Fruit fly (Drosophila melanogaster) whole organism, prepupa: ENCODE data around the gene obst-H.
A peak's percentile ranks its signal among the peaks of the same experiment; 100 is the strongest.

Experiments used
- Blimp-1 ChIP-seq: fragments of 200-800 bp; sonication (Bioruptor generic); optimal IDR thresholded peaks from 3 replicates; lab custom pipeline; 2017; ENCODE audit warnings: missing biosample characterization, missing genetic modification characterization, mild to moderate bottlenecking, moderate library complexity, missing genetic modification reagents
- CG10669 ChIP-seq: fragments of 200-800 bp; sonication (Bioruptor generic); optimal IDR thresholded peaks from 3 replicates; lab custom pipeline; 2018; ENCODE audit warnings: missing biosample characterization, mild to moderate bottlenecking, missing genetic modification characterization, moderate library complexity
- CG11294 ChIP-seq: fragments of 200-800 bp; sonication (Bioruptor generic); IDR thresholded peaks from 2 replicates; pipeline ENCODE4 v1.3.6; 2022; ENCODE audit warnings: missing biosample characterization, missing genetic modification characterization
- CG11762 ChIP-seq: fragments of 200-800 bp; sonication (Bioruptor generic); optimal IDR thresholded peaks from 3 replicates; lab custom pipeline; 2016; ENCODE audit warnings: missing biosample characterization, missing genetic modification characterization; ENCODE audit not compliant: insufficient read depth
- CG11902 ChIP-seq: fragments of 200-800 bp; sonication (Bioruptor generic); optimal IDR thresholded peaks from 3 replicates; lab custom pipeline; 2016; ENCODE audit warnings: missing biosample characterization, missing genetic modification characterization
- CG15336 ChIP-seq: fragments of 200-800 bp; sonication (Bioruptor generic); IDR thresholded peaks from 2 replicates; pipeline ENCODE4 v1.3.6; 2022; ENCODE audit warnings: missing biosample characterization, missing genetic modification characterization
- CG1621 ChIP-seq: fragments of 200-800 bp; sonication (Bioruptor generic); optimal IDR thresholded peaks from 3 replicates; lab custom pipeline; 2018; ENCODE audit warnings: missing biosample characterization, mild to moderate bottlenecking, missing genetic modification characterization
- CG3032 ChIP-seq: fragments of 200-800 bp; optimal IDR thresholded peaks from 2 replicates; lab custom pipeline; 2019; ENCODE audit warnings: missing biosample characterization, mild to moderate bottlenecking, missing genetic modification characterization, moderate library complexity
- CG32006 ChIP-seq: fragments of 200-800 bp; sonication (Bioruptor generic); optimal IDR thresholded peaks from 3 replicates; lab custom pipeline; 2017; ENCODE audit warnings: missing biosample characterization, mild to moderate bottlenecking, missing genetic modification characterization
- CG3919 ChIP-seq: fragments of 200-800 bp; sonication (Bioruptor generic); optimal IDR thresholded peaks from 3 replicates; lab custom pipeline; 2016; ENCODE audit warnings: missing biosample characterization, missing genetic modification characterization
- CG6163 ChIP-seq: fragments of 200-800 bp; sonication (Bioruptor generic); IDR thresholded peaks from 3 replicates; pipeline ENCODE4 v1.3.6; 2022; ENCODE audit warnings: missing biosample characterization, missing genetic modification characterization
- CG6792 ChIP-seq: fragments of 200-800 bp; sonication (Bioruptor generic); optimal IDR thresholded peaks from 3 replicates; lab custom pipeline; 2016; ENCODE audit warnings: missing biosample characterization, missing genetic modification characterization
- CG6808 ChIP-seq: fragments of 200-800 bp; sonication (Bioruptor generic); optimal IDR thresholded peaks from 3 replicates; lab custom pipeline; 2017; ENCODE audit warnings: missing biosample characterization, missing genetic modification characterization, mild to moderate bottlenecking, moderate library complexity, missing genetic modification reagents
- CG6854 ChIP-seq: fragments of 200-800 bp; sonication (Bioruptor generic); optimal IDR thresholded peaks from 2 replicates; lab custom pipeline; 2017; ENCODE audit warnings: missing biosample characterization, mild to moderate bottlenecking, missing genetic modification characterization
- CG8119 ChIP-seq: fragments of 200-800 bp; sonication (Bioruptor generic); IDR thresholded peaks from 3 replicates; pipeline ENCODE4 v1.3.6; 2022; ENCODE audit warnings: missing biosample characterization, missing genetic modification characterization
- CG9139 ChIP-seq: fragments of 200-800 bp; sonication (Bioruptor generic); optimal IDR thresholded peaks from 3 replicates; lab custom pipeline; 2017; ENCODE audit warnings: missing biosample characterization, mild to moderate bottlenecking, missing genetic modification characterization
- Eip93F ChIP-seq: fragments of 200-800 bp; sonication (Bioruptor generic); optimal IDR thresholded peaks from 2 replicates; lab custom pipeline; 2016; ENCODE audit warnings: missing biosample characterization, mild to moderate bottlenecking, missing genetic modification characterization
- Ets21C ChIP-seq: fragments of 200-800 bp; sonication (Bioruptor generic); optimal IDR thresholded peaks from 3 replicates; lab custom pipeline; 2016; ENCODE audit warnings: missing biosample characterization, missing genetic modification characterization
- Hr38 ChIP-seq: sonication (Bioruptor generic); optimal IDR thresholded peaks from 2 replicates; lab custom pipeline; 2016; ENCODE audit warnings: missing biosample characterization, missing genetic modification characterization
- OdsH ChIP-seq: fragments of 200-800 bp; sonication (Bioruptor generic); optimal IDR thresholded peaks from 3 replicates; lab custom pipeline; 2016; ENCODE audit warnings: missing biosample characterization, missing genetic modification characterization
- Sox102F ChIP-seq: fragments of 200-800 bp; sonication (Bioruptor generic); optimal IDR thresholded peaks from 2 replicates; lab custom pipeline; 2016; ENCODE audit warnings: missing biosample characterization, mild to moderate bottlenecking, missing genetic modification characterization
- dac ChIP-seq: fragments of 200-800 bp; sonication (Bioruptor generic); optimal IDR thresholded peaks from 2 replicates; lab custom pipeline; 2017; ENCODE audit warnings: missing biosample characterization, mild to moderate bottlenecking, missing genetic modification characterization
- eg ChIP-seq: fragments of 200-800 bp; sonication (Bioruptor generic); IDR thresholded peaks from 3 replicates; pipeline ENCODE4 v1.3.6; 2022; ENCODE audit warnings: missing biosample characterization, missing genetic modification characterization
- esn ChIP-seq: fragments of 200-800 bp; sonication (Bioruptor generic); optimal IDR thresholded peaks from 2 replicates; lab custom pipeline; 2016; ENCODE audit warnings: missing biosample characterization, mild to moderate bottlenecking, missing genetic modification characterization, moderate library complexity
- fd59A ChIP-seq: fragments of 200-800 bp; sonication (Bioruptor generic); optimal IDR thresholded peaks from 2 replicates; lab custom pipeline; 2017; ENCODE audit warnings: missing biosample characterization, mild to moderate bottlenecking, missing genetic modification characterization, missing genetic modification reagents
- fkh ChIP-seq: fragments of 200-800 bp; sonication (Bioruptor generic); optimal IDR thresholded peaks from 3 replicates; lab custom pipeline; 2017; ENCODE audit warnings: missing biosample characterization, mild to moderate bottlenecking, missing genetic modification characterization, moderate library complexity
- lz ChIP-seq: fragments of 200-800 bp; sonication (Bioruptor generic); optimal IDR thresholded peaks from 3 replicates; lab custom pipeline; 2016; ENCODE audit warnings: missing biosample characterization, missing genetic modification characterization
- salr ChIP-seq, 2 experiments: fragments of 200-800 bp; sonication (Bioruptor generic); optimal IDR thresholded peaks; 3 replicates each; lab custom pipeline; 2016 to 2018; ENCODE audit warnings: missing biosample characterization in 2 of 2, missing genetic modification characterization in 2 of 2, mild to moderate bottlenecking in 1 of 2
- ss ChIP-seq, 2 experiments: fragments of 200-800 bp; sonication (Bioruptor generic); optimal IDR thresholded peaks; 2 replicates in 1 of 2; 3 replicates in 1 of 2; lab custom pipeline; 2017 to 2018; ENCODE audit warnings: mild to moderate bottlenecking in 2 of 2, missing biosample characterization in 2 of 2, missing genetic modification characterization in 2 of 2, moderate library complexity in 1 of 2
- vri ChIP-seq: fragments of 200-800 bp; sonication (Bioruptor generic); optimal IDR thresholded peaks from 3 replicates; lab custom pipeline; 2016; ENCODE audit warnings: missing biosample characterization, mild to moderate bottlenecking, missing genetic modification characterization

obst-H gene

DNA sequence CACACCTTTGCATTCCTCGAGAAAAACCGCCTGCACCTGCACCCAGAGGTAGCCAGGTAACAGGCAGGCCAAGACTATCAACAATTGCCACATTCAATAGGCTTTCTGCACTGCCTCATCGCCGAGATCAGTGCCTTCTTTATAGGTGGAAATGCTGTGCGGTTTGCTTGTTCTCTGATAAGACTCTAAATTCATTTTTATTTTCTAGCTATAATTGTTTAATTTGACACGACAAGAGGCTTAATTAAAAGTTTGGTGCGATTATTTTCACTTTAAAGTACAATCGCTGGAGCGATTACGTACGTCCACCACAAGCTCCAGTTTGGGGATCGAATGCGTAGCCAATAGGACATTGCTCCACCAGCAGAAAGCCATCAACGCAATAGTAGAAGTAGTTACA is 1.6 kb downstream of the obst-H start, which contains the start of gene CG42729:
TSS of gene CG42729 (minus strand) at position 101 of the 400 bp plus-strand sequence.
- TF ChIP-seq fd59A (GFP tag; lab: Kevin White, UChicago) (no peak), esn (GFP tag; lab: Kevin White, UChicago) (no peak), CG1621 (tag; lab: Kevin White, UChicago) (no peak), Ets21C (no peak), CG6792 (GFP tag; lab: Kevin White, UChicago) (no peak)
- TF ChIP-seq, all 60 proteins: peak for 0

DNA sequence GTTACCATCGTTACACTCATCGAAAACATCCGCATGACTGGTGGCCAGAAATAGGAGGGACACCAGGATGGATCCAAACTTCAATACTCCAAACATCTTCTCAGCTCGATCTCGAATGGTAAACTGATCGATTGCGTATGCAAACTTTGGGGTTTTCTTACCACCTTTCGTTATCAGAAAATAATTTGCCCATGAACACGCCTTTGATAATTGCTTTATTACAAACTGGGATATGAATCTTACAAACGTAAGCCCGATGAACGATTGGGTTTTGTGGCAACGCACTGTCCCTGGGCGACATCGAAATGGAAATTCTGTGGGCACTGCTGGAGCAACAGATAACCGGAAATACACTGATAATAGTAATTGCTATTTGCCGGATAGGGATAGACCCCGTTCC is 2.3 kb downstream of the obst-H start, which contains the start of gene CG33985:
TSS of gene CG33985 (minus strand) at position 101 of the 400 bp plus-strand sequence.
- TF ChIP-seq Hr38 (GFP tag; lab: Kevin White, UChicago) (no peak), CG11902 (GFP tag; lab: Kevin White, UChicago) (no peak), Sox102F (GFP tag; lab: Kevin White, UChicago) (no peak), CG6854 (no peak), CG6808 (GFP tag; lab: Kevin White, UChicago) (no peak), ss (GFP tag; optimal IDR thresholded peaks at IDR 0.05; lab: Kevin White, UChicago) (no peak), OdsH (GFP tag; lab: Kevin White, UChicago) (no peak), CG11294 (GFP tag; lab: Robert Waterston, UW) (no peak), CG9139 (GFP tag; lab: Kevin White, UChicago) (no peak), CG10669 (GFP tag; lab: Kevin White, UChicago) (no peak), Eip93F (no peak)
- TF ChIP-seq, all 60 proteins: peak for 0

DNA sequence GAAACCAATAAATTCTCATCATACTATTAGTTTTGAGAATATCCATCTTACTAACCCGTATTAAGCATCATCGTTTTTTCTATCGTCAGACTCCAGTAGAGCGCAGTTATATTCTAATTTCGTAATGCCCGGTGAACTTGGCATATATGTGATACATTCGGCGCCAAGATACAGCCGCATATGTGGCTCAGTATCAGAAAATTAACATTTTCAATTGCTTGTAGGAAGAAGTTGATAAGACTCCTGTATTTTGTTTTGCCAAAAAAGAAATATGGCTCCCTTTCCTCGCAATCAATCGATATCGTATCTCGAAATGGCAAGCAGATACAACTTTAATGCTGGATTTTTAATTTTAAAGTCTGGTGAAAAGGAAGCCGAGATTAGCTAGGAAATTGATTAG is 3.9 kb downstream of the obst-H start, which contains the start of gene CG33986:
TSS of gene CG33986 (minus strand) at position 101 of the 400 bp plus-strand sequence.
- no peak for TF ChIP-seq Hr38 (GFP tag; lab: Kevin White, UChicago)

dm6 chr3L:15523806-15524346 is 5.2 kb downstream of the obst-H start, which contains the start of gene CG7945:
TSS of gene CG7945 (minus strand) at chr3L:15524137.
- peak; percentile 3 for TF ChIP-seq fkh (GFP tag; lab: Kevin White, UChicago)
- no peak for TF ChIP-seq eg (GFP tag; lab: Robert Waterston, UW)
- TF ChIP-seq Eip93F, result peak; percentile 7
- no peak for TF ChIP-seq lz (GFP tag; lab: Kevin White, UChicago)
- TF ChIP-seq CG15336 (GFP tag; lab: Robert Waterston, UW), result no peak
- TF ChIP-seq CG8119 (GFP tag; lab: Robert Waterston, UW), result no peak
- TF ChIP-seq vri (GFP tag; lab: Kevin White, UChicago), result peak; percentile 24

DNA sequence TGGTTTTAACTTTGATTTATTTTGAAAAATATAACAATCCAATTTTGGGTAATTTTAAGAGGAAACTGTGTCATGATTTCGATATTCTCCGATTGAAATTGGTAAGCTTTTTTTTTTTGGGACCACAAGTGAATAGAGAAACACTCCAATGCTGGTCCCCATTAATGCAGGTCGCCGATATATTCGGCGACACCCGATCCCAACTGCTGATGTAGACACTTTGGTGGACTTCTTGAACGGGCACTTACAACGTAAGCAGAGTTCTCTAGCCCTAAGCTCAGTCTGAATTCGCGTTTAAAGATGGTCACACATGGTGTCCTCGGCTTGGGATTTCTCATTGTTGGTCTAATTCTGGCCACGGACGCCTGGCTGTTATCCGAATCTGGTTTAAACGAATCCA is 8.7 kb downstream of the obst-H start, which contains the start of gene yellow-k:
TSS of gene yellow-k (plus strand) at position 301 of the 400 bp plus-strand sequence.
- no peak for TF ChIP-seq CG11902 (GFP tag; lab: Kevin White, UChicago)
- no peak for TF ChIP-seq CG32006 (GFP tag; lab: Kevin White, UChicago)
- no peak for TF ChIP-seq Blimp-1 (GFP tag; lab: Kevin White, UChicago)
- TF ChIP-seq CG3919, result no peak
- TF ChIP-seq CG3032 (tag; lab: Kevin White, UChicago), result no peak
- no peak for TF ChIP-seq salr (GFP tag; optimal IDR thresholded peaks at IDR 0.05; lab: Kevin White, UChicago)
- TF ChIP-seq CG11762 (GFP tag; lab: Kevin White, UChicago), result no peak
- TF ChIP-seq dac (GFP tag; lab: Kevin White, UChicago), result no peak
- TF ChIP-seq CG6163 (GFP tag; lab: Robert Waterston, UW), result no peak
- no peak for TF ChIP-seq CG10669 (GFP tag; lab: Kevin White, UChicago)
